Fruit fly (Drosophila melanogaster) whole organism, embryonic: Measurements from ENCODE around the gene rno.

Source experiments
- Ada2b ChIP-seq: fragments of 200-800 bp; sonication (Bioruptor generic); IDR thresholded peaks from 2 replicates; pipeline ENCODE4 v1.3.6; 2022; ENCODE audit warnings: missing biosample characterization, missing genetic modification characterization
- CG10366 ChIP-seq: fragments of 200-800 bp; sonication (Bioruptor generic); IDR thresholded peaks from 2 replicates; pipeline ENCODE4 v1.3.6; 2022; ENCODE audit warnings: missing biosample characterization, missing genetic modification characterization
- CG10431 ChIP-seq: fragments of 200-800 bp; sonication (Bioruptor generic); optimal IDR thresholded peaks from 3 replicates; lab custom pipeline; 2018; ENCODE audit warnings: missing biosample characterization, mild to moderate bottlenecking, missing genetic modification characterization
- CG10543 ChIP-seq: fragments of 200-800 bp; sonication (Bioruptor generic); optimal IDR thresholded peaks from 3 replicates; lab custom pipeline; 2017; ENCODE audit warnings: missing biosample characterization, mild to moderate bottlenecking, missing genetic modification characterization, moderate library complexity
- CG1233 ChIP-seq: fragments of 200-800 bp; sonication (Bioruptor generic); optimal IDR thresholded peaks from 4 replicates; lab custom pipeline; 2018; ENCODE audit warnings: missing biosample characterization, mild to moderate bottlenecking, missing genetic modification characterization
- CG13287 ChIP-seq: fragments of 200-800 bp; sonication (Bioruptor generic); IDR thresholded peaks from 2 replicates; pipeline ENCODE4 v1.3.6; 2022; ENCODE audit warnings: missing biosample characterization, missing genetic modification characterization; ENCODE audit not compliant: partially characterized antibody
- CG14710 ChIP-seq: fragments of 200-800 bp; sonication (Bioruptor generic); optimal IDR thresholded peaks from 3 replicates; lab custom pipeline; 2019; ENCODE audit warnings: missing biosample characterization, mild to moderate bottlenecking, missing genetic modification characterization, moderate library complexity
- CG1602 ChIP-seq: fragments of 200-800 bp; sonication (Bioruptor generic); optimal IDR thresholded peaks from 3 replicates; lab custom pipeline; 2016; ENCODE audit warnings: missing biosample characterization, missing genetic modification characterization
- CG17361 ChIP-seq: fragments of 200-800 bp; sonication (Bioruptor generic); IDR thresholded peaks from 3 replicates; pipeline ENCODE4 v1.3.6; 2022; ENCODE audit warnings: missing biosample characterization, missing genetic modification characterization
- CG17802 ChIP-seq: fragments of 200-800 bp; sonication (Bioruptor generic); optimal IDR thresholded peaks from 2 replicates; lab custom pipeline; 2018; ENCODE audit warnings: missing biosample characterization, mild to moderate bottlenecking, missing genetic modification characterization, moderate library complexity
- CG18619 ChIP-seq: fragments of 200-800 bp; sonication (Bioruptor generic); optimal IDR thresholded peaks from 3 replicates; lab custom pipeline; 2017; ENCODE audit warnings: missing biosample characterization, mild to moderate bottlenecking, missing genetic modification characterization
- CG2120 ChIP-seq: fragments of 200-800 bp; sonication (Bioruptor generic); optimal IDR thresholded peaks from 3 replicates; lab custom pipeline; 2016; ENCODE audit warnings: missing biosample characterization, missing genetic modification characterization
- CG3065 ChIP-seq: fragments of 200-800 bp; sonication (Bioruptor generic); optimal IDR thresholded peaks from 2 replicates; lab custom pipeline; 2016; ENCODE audit warnings: missing biosample characterization, missing genetic modification characterization
- CG31388 ChIP-seq: fragments of 200-800 bp; sonication (Bioruptor generic); optimal IDR thresholded peaks from 2 replicates; lab custom pipeline; 2016; ENCODE audit warnings: missing biosample characterization, missing genetic modification characterization
- CG34224 ChIP-seq: fragments of 200-800 bp; sonication (Bioruptor generic); IDR thresholded peaks from 3 replicates; pipeline ENCODE4 v1.3.6; 2022; ENCODE audit warnings: missing biosample characterization, missing genetic modification characterization; ENCODE audit not compliant: partially characterized antibody
- CG4328 ChIP-seq: fragments of 200-800 bp; sonication (Bioruptor generic); optimal IDR thresholded peaks from 3 replicates; lab custom pipeline; 2017; ENCODE audit warnings: missing biosample characterization, missing genetic modification reagents, missing genetic modification characterization
- CG5953 ChIP-seq: fragments of 200-800 bp; sonication (Bioruptor generic); IDR thresholded peaks from 2 replicates; pipeline ENCODE4 v1.3.6; 2022; ENCODE audit warnings: missing biosample characterization, missing genetic modification characterization
- CG6689 ChIP-seq: fragments of 200-800 bp; sonication (Bioruptor generic); IDR thresholded peaks from 2 replicates; pipeline ENCODE4 v1.3.6; 2022; ENCODE audit warnings: missing biosample characterization, missing genetic modification characterization
- CG7745 ChIP-seq: fragments of 200-800 bp; sonication (Bioruptor generic); optimal IDR thresholded peaks from 2 replicates; lab custom pipeline; 2018; ENCODE audit warnings: missing biosample characterization, mild to moderate bottlenecking, missing genetic modification characterization, moderate library complexity
- CG8359 ChIP-seq: fragments of 200-800 bp; sonication (Bioruptor generic); optimal IDR thresholded peaks from 2 replicates; lab custom pipeline; 2017; ENCODE audit warnings: missing biosample characterization, mild to moderate bottlenecking, missing genetic modification characterization, borderline replicate concordance
- CG8388 ChIP-seq: fragments of 200-800 bp; sonication (Bioruptor generic); optimal IDR thresholded peaks from 2 replicates; lab custom pipeline; 2019; ENCODE audit warnings: missing biosample characterization, mild to moderate bottlenecking, missing genetic modification characterization, moderate library complexity
- CG9817 ChIP-seq: fragments of 200-800 bp; sonication (Bioruptor generic); optimal IDR thresholded peaks from 2 replicates; lab custom pipeline; 2018; ENCODE audit warnings: missing biosample characterization, mild to moderate bottlenecking, missing genetic modification characterization, moderate library complexity
- Doc3 ChIP-seq: fragments of 200-800 bp; sonication (Bioruptor generic); IDR thresholded peaks from 3 replicates; pipeline ENCODE4 v1.3.6; 2022; ENCODE audit warnings: missing biosample characterization, missing genetic modification characterization; ENCODE audit not compliant: partially characterized antibody
- Fer1 ChIP-seq: fragments of 200-800 bp; sonication (Bioruptor generic); optimal IDR thresholded peaks from 2 replicates; lab custom pipeline; 2017; ENCODE audit warnings: missing biosample characterization, mild to moderate bottlenecking, missing genetic modification characterization
- Hr51 ChIP-seq, 2 experiments: fragments of 200-800 bp; sonication (Bioruptor generic); optimal IDR thresholded peaks; 2 replicates in 1 of 2; 3 replicates in 1 of 2; lab custom pipeline; 2016 to 2018; ENCODE audit warnings: missing biosample characterization in 2 of 2, missing genetic modification characterization in 2 of 2, mild to moderate bottlenecking in 1 of 2, moderate library complexity in 1 of 2
- MESR4 ChIP-seq: fragments of 200-800 bp; sonication (Bioruptor generic); optimal IDR thresholded peaks from 2 replicates; lab custom pipeline; 2018; ENCODE audit warnings: missing biosample characterization, mild to moderate bottlenecking, missing genetic modification characterization, moderate library complexity
- NK7.1 ChIP-seq: fragments of 200-800 bp; sonication (Bioruptor generic); optimal IDR thresholded peaks from 3 replicates; lab custom pipeline; 2016; ENCODE audit warnings: missing biosample characterization, missing genetic modification characterization
- Sox100B ChIP-seq: fragments of 200-800 bp; sonication (Bioruptor generic); optimal IDR thresholded peaks from 3 replicates; lab custom pipeline; 2018; ENCODE audit warnings: missing biosample characterization, mild to moderate bottlenecking, missing genetic modification characterization
- Ssrp ChIP-seq: fragments of 200-800 bp; sonication (Bioruptor generic); optimal IDR thresholded peaks from 2 replicates; lab custom pipeline; 2018; ENCODE audit warnings: missing biosample characterization, mild to moderate bottlenecking, missing genetic modification characterization, moderate library complexity
- chinmo ChIP-seq: fragments of 200-800 bp; sonication (Bioruptor generic); IDR thresholded peaks from 4 replicates; pipeline ENCODE4 v1.3.6; 2022; ENCODE audit warnings: missing biosample characterization, missing genetic modification characterization; ENCODE audit not compliant: partially characterized antibody
- crc ChIP-seq: fragments of 200-800 bp; sonication (Bioruptor generic); optimal IDR thresholded peaks from 2 replicates; lab custom pipeline; 2016; ENCODE audit warnings: missing biosample characterization, missing genetic modification characterization
- cwo ChIP-seq: fragments of 200-800 bp; sonication (Bioruptor generic); optimal IDR thresholded peaks from 3 replicates; lab custom pipeline; 2017; ENCODE audit warnings: missing biosample characterization, missing genetic modification characterization, mild to moderate bottlenecking, moderate library complexity, missing genetic modification reagents
- ems ChIP-seq: fragments of 200-800 bp; sonication (Bioruptor generic); optimal IDR thresholded peaks from 3 replicates; lab custom pipeline; 2016; ENCODE audit warnings: missing biosample characterization, missing genetic modification characterization
- ftz-f1 ChIP-seq: fragments of 200-800 bp; sonication (Bioruptor generic); optimal IDR thresholded peaks from 2 replicates; lab custom pipeline; 2016; ENCODE audit warnings: missing biosample characterization, missing genetic modification characterization
- gce ChIP-seq: fragments of 200-800 bp; sonication (Bioruptor generic); IDR thresholded peaks from 3 replicates; pipeline ENCODE4 v1.3.6; 2022; ENCODE audit warnings: missing biosample characterization, missing genetic modification characterization
- gem ChIP-seq: fragments of 200-800 bp; sonication (Bioruptor generic); optimal IDR thresholded peaks from 2 replicates; lab custom pipeline; 2019; ENCODE audit warnings: missing biosample characterization, mild to moderate bottlenecking, missing genetic modification characterization, moderate library complexity
- hth ChIP-seq: fragments of >200 bp; optimal IDR thresholded peaks from 2 replicates; lab custom pipeline; 2017; ENCODE audit warnings: inconsistent platforms
- nau ChIP-seq: fragments of 200-800 bp; sonication (Bioruptor generic); optimal IDR thresholded peaks from 3 replicates; lab custom pipeline; 2017; ENCODE audit warnings: missing biosample characterization, mild to moderate bottlenecking, missing genetic modification characterization, missing genetic modification reagents
- otp ChIP-seq: fragments of 200-800 bp; sonication (Bioruptor generic); IDR thresholded peaks from 3 replicates; pipeline ENCODE4, ENCODE4 v1.3.6; 2022; ENCODE audit warnings: missing biosample characterization, missing genetic modification characterization
- pzg ChIP-seq: fragments of 200-800 bp; sonication (Bioruptor generic); optimal IDR thresholded peaks from 3 replicates; lab custom pipeline; 2018; ENCODE audit warnings: missing biosample characterization, mild to moderate bottlenecking, missing genetic modification characterization, moderate library complexity
- salm ChIP-seq: fragments of 200-800 bp; sonication (Bioruptor generic); optimal IDR thresholded peaks from 2 replicates; lab custom pipeline; 2018; ENCODE audit warnings: missing biosample characterization, mild to moderate bottlenecking, missing genetic modification characterization
- scrt ChIP-seq: fragments of 200-800 bp; sonication (Bioruptor generic); optimal IDR thresholded peaks from 2 replicates; lab custom pipeline; 2018; ENCODE audit warnings: missing biosample characterization, mild to moderate bottlenecking, missing genetic modification characterization, moderate library complexity
- ssp ChIP-seq: fragments of 200-800 bp; sonication (Bioruptor generic); IDR thresholded peaks from 2 replicates; pipeline ENCODE4 v1.3.6; 2022; ENCODE audit warnings: missing biosample characterization, missing genetic modification characterization
- tap ChIP-seq: fragments of 200-800 bp; optimal IDR thresholded peaks from 3 replicates; lab custom pipeline; 2019; ENCODE audit warnings: missing biosample characterization, mild to moderate bottlenecking, missing genetic modification characterization, moderate library complexity
- tio ChIP-seq: fragments of 200-800 bp; sonication (Bioruptor generic); optimal IDR thresholded peaks from 2 replicates; lab custom pipeline; 2017; ENCODE audit warnings: missing biosample characterization, missing genetic modification characterization, inconsistent platforms
- ttk ChIP-seq: fragments of 200-800 bp; sonication (Bioruptor generic); IDR thresholded peaks from 2 replicates; pipeline ENCODE4 v2.1.2; 2022; ENCODE audit warnings: missing biosample characterization, missing genetic modification characterization
- vnd ChIP-seq: fragments of 200-800 bp; sonication (Bioruptor generic); IDR thresholded peaks from 3 replicates; pipeline ENCODE4 v1.3.6; 2022; ENCODE audit warnings: missing biosample characterization, missing genetic modification characterization; ENCODE audit not compliant: partially characterized antibody
- zfh1 ChIP-seq: fragments of 200-800 bp; sonication (Bioruptor generic); IDR thresholded peaks from 3 replicates; pipeline ENCODE4 v1.3.6; 2022; ENCODE audit warnings: missing biosample characterization, missing genetic modification characterization
- zfh2 ChIP-seq: fragments of 200-800 bp; sonication (Bioruptor generic); optimal IDR thresholded peaks from 2 replicates; lab custom pipeline; 2016; ENCODE audit warnings: missing biosample characterization, missing genetic modification characterization

rno gene

DNA sequence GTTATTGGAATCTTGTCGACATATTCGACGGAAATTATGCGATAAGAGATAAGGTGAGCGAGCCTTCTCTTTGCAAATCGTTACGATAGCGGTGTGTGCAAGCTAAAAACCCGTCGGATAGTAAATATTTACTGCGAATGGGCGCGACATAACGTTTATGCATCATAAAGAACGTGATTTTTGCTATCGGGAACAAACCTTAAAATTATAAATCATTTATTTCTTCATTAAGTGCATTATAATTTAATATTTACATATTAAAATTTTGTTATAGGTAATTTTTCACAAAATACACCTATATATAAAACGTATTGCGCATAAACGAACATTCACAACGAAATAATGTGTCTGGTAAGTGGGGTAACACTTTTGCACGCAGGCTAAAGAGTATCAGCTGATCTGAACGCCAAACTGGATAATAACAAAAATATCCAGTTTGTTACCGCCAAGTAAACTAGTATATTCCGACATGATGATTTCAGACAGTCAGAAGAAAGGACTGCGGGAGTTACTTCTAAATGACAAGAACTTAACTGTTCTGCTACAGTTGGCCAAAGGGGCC lies 6.2 kb upstream of the rno start, which contains the start of the genes Gk1 and CG13876 (continued):
- TF ChIP-seq CG5953 (GFP tag; lab: Robert Waterston, UW), result peak; percentile 85
- TF ChIP-seq chinmo, result no peak
- TF ChIP-seq CG6689, result peak; percentile 97
- peak; percentile 91 for TF ChIP-seq CG1602 (GFP tag; lab: Kevin White, UChicago)
- TF ChIP-seq CG31388 (GFP tag; lab: Kevin White, UChicago), result peak; percentile 59
- peak; percentile 93 for TF ChIP-seq ttk
- TF ChIP-seq NK7.1 (GFP tag; lab: Kevin White, UChicago), result no peak
- peak; percentile 93 for TF ChIP-seq CG10366 (GFP tag; lab: Robert Waterston, UW)
- TF ChIP-seq Fer1 (GFP tag; lab: Kevin White, UChicago), result peak; percentile 98
- peak; percentile 94 for TF ChIP-seq CG8388
- TF ChIP-seq Doc3 (GFP tag; lab: Robert Waterston, UW), result no peak
- peak; percentile 93 for TF ChIP-seq scrt
- TF ChIP-seq salm (tag; lab: Kevin White, UChicago), result peak; percentile 96
- peak; percentile 96 for TF ChIP-seq zfh1
- TF ChIP-seq gem (tag; lab: Kevin White, UChicago), result peak; percentile 98
- TF ChIP-seq Ssrp (tag; lab: Kevin White, UChicago), result peak; percentile 94
- TF ChIP-seq Ada2b, result peak; percentile 94
- TF ChIP-seq cwo (GFP tag; lab: Kevin White, UChicago), result peak; percentile 92
- TF ChIP-seq CG14710 (tag; lab: Kevin White, UChicago), result peak; percentile 100
- TF ChIP-seq CG9817 (tag; lab: Kevin White, UChicago), result peak; percentile 94
- TF ChIP-seq gce (GFP tag; lab: Robert Waterston, UW), result peak; percentile 90
- peak; percentile 87 for TF ChIP-seq otp
- peak; percentile 94 for TF ChIP-seq CG1233 (GFP tag; lab: Kevin White, UChicago)
- TF ChIP-seq CG10543 (GFP tag; lab: Kevin White, UChicago), result peak; percentile 96
- no peak for TF ChIP-seq CG34224
- TF ChIP-seq CG7745 (tag; lab: Kevin White, UChicago), result peak; percentile 70
- TF ChIP-seq MESR4 (GFP tag; lab: Kevin White, UChicago), result peak; percentile 48
- TF ChIP-seq tio (GFP tag; lab: Kevin White, UChicago), result no peak
- peak; percentile 94 for TF ChIP-seq CG18619 (GFP tag; lab: Kevin White, UChicago)
- TF ChIP-seq CG13287 (GFP tag; lab: Robert Waterston, UW), result peak; percentile 34; the same call in 1 of the 2 replicates
- peak; percentile 74 for TF ChIP-seq CG3065 (GFP tag; lab: Kevin White, UChicago)
- peak; percentile 91 for TF ChIP-seq CG2120 (GFP tag; lab: Kevin White, UChicago)
- TF ChIP-seq crc, result no peak
- peak; percentile 78 for TF ChIP-seq ssp
- TF ChIP-seq CG8359 (GFP tag; lab: Kevin White, UChicago), result peak; percentile 82
- peak; percentile 39 to 98 for TF ChIP-seq Hr51 (GFP tag; optimal IDR thresholded peaks at IDR 0.05; lab: Kevin White, UChicago)
- peak; percentile 72 for TF ChIP-seq ems (GFP tag; lab: Kevin White, UChicago)
- TF ChIP-seq ftz-f1 (GFP tag; lab: Kevin White, UChicago), result no peak
- no peak for TF ChIP-seq Sox100B (GFP tag; lab: Kevin White, UChicago)
- no peak for TF ChIP-seq vnd (GFP tag; lab: Robert Waterston, UW)
- TF ChIP-seq zfh2, result peak; percentile 63
- TF ChIP-seq hth, result no peak
- TF ChIP-seq CG17802, result peak; percentile 53
- peak; percentile 94 for TF ChIP-seq CG4328 (GFP tag; lab: Kevin White, UChicago)
- no peak for TF ChIP-seq nau (GFP tag; lab: Kevin White, UChicago)
- TF ChIP-seq CG10431 (GFP tag; lab: Kevin White, UChicago), result peak; percentile 86
- peak; percentile 96 for TF ChIP-seq CG17361 (GFP tag; lab: Robert Waterston, UW)
- peak; percentile 56 for TF ChIP-seq pzg (GFP tag; lab: Kevin White, UChicago)
- TF ChIP-seq tap (tag; lab: Kevin White, UChicago), result peak; percentile 97
